Fruit fly (Drosophila melanogaster): Measurements from ENCODE around the gene CG5989.

The CG5989 gene

DNA sequence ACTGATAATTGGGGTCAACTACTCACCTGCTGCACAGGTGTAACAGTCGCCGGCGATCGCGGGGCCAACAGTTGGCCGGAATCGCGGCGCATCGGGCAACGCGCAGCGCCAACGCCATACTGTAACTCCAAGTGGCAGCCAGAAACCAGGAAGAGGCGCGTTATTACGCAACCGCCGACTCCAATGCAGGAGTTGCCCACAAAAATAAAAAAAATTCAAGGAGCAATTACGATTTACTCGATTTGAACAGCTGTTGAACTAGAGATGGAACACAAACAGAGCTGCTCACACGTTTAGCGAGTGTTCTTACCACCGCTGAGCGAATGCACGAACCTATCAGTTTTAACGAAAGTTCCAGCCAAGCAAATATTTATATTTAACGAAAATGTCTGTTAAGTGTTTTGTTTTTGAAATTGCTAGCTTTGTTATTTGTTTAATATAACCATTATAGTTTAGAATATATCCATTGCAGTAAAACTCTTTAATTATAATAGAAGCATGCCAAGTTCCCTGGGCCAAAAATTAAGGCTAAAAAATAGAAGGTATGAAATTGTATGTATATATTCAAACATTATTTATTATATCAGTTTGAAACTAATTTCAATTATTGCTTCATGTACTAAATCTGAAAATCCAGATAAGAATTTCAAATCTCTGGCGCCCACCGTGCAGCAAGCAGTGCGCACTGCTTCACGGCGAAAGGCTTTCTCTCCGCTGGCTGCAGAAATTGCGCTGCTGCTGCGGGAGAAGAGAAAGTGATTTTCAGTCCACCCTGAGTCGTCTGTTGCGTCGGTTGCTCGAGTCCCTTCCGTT, at the start of gene CG5989, which contains the start of gene CG6282:
Gene CG5989, minus strand, starts transcription at position 270 of the 813 bp plus-strand sequence.
Gene CG6282, plus strand, starts transcription at position 778 of the 813 bp plus-strand sequence.
- TF ChIP-seq h (GFP tag; optimal IDR thresholded peaks at IDR 0.05) (no peak), sv (GFP tag; optimal IDR thresholded peaks at IDR 0.05) (peak; percentile 8), Myc (optimal IDR thresholded peaks at IDR 0.05) (peak; percentile 61)

DNA sequence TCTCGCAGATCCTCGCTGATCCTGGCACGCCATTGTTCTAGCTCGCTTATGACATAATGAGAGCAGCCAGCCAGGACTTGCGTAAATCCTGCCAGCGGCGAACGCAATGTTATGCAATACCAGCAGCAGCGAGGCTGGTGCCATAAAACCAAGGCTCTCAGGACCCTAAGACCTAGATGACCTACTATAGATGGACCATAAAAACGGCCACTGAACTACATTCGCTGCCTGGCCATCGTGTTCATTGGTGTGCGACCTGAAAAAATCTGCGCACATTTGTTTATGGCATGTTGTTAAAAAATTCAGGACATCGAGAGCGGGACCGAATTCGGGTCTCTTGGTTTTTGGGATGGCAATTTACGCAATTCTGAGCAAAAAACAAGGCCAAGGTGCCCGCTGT, 49.6 kb upstream of the CG5989 start:
- TF ChIP-seq psq (GFP tag; optimal IDR thresholded peaks at IDR 0.05) (no peak), Rel (GFP tag; optimal IDR thresholded peaks at IDR 0.05) (no peak), Rel (tag; optimal IDR thresholded peaks at IDR 0.05) (no peak), brk (GFP tag; optimal IDR thresholded peaks at IDR 0.05) (no peak), CG9705 (GFP tag; optimal IDR thresholded peaks at IDR 0.05) (no peak), sv (GFP tag; optimal IDR thresholded peaks at IDR 0.05) (no peak), woc (GFP tag; optimal IDR thresholded peaks at IDR 0.05) (no peak), OdsH (GFP tag; optimal IDR thresholded peaks at IDR 0.05) (no peak), dl (GFP tag; optimal IDR thresholded peaks at IDR 0.05; ENCODE audit: insufficient read depth in 1 of 2, partially characterized antibody in 2 of 2) (no peak), Hr83 (GFP tag; optimal IDR thresholded peaks at IDR 0.05; ENCODE audit: poor library complexity, severe bottlenecking) (no peak), Sp1 (GFP tag; optimal IDR thresholded peaks at IDR 0.05) (no peak), foxo (GFP tag; optimal IDR thresholded peaks at IDR 0.05) (no peak), Abd-B (GFP tag; optimal IDR thresholded peaks at IDR 0.05) (no peak), CrebA (GFP tag; optimal IDR thresholded peaks at IDR 0.05; ENCODE audit: borderline replicate concordance) (no peak), CG32264 (GFP tag; optimal IDR thresholded peaks at IDR 0.05) (no peak), usp (GFP tag; optimal IDR thresholded peaks at IDR 0.05) (no peak), Jra (GFP tag; optimal IDR thresholded peaks at IDR 0.05) (no peak), fru (GFP tag; optimal IDR thresholded peaks at IDR 0.05) (no peak), dsf (GFP tag; optimal IDR thresholded peaks at IDR 0.05; ENCODE audit: borderline replicate concordance) (no peak)

DNA sequence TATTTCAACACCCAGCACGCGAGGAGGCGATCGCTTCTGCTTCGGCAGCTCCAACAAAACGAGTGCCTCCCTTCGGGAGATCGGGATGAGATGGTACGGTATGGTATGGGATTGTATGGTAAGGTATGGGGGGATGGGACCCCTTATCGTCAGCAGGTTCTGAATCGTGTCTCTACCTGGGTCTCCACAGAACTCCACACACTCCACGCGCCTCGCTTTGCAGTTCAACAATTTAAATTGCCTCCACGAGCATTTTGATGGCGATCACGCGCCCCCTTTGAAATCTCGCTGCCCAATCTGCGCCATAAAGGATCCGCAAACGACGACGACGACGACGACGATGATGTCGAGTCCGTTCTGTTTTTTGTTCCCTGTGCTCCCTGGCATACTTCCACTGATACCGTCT, 48.6 kb upstream of the CG5989 start:
- TF ChIP-seq sv (GFP tag; optimal IDR thresholded peaks at IDR 0.05) (no peak), rgr (GFP tag; optimal IDR thresholded peaks at IDR 0.05) (no peak), Abd-B (GFP tag; optimal IDR thresholded peaks at IDR 0.05) (no peak), GATAd (GFP tag; optimal IDR thresholded peaks at IDR 0.05) (no peak), Hr83 (GFP tag; optimal IDR thresholded peaks at IDR 0.05; ENCODE audit: poor library complexity, severe bottlenecking) (peak; percentile 20), psq (GFP tag; optimal IDR thresholded peaks at IDR 0.05) (peak; percentile 62), brk (GFP tag; optimal IDR thresholded peaks at IDR 0.05) (no peak), foxo (GFP tag; optimal IDR thresholded peaks at IDR 0.05) (peak in 1 of 2 experiments; percentile 26), usp (GFP tag; optimal IDR thresholded peaks at IDR 0.05) (no peak), br (GFP tag; optimal IDR thresholded peaks at IDR 0.05) (peak; percentile 30), Sp1 (GFP tag; optimal IDR thresholded peaks at IDR 0.05) (peak; percentile 7), Jra (GFP tag; optimal IDR thresholded peaks at IDR 0.05) (peak; percentile 26), Dfd (GFP tag; optimal IDR thresholded peaks at IDR 0.05) (no peak), sage (GFP tag; optimal IDR thresholded peaks at IDR 0.05) (peak; percentile 25), CG32264 (GFP tag; optimal IDR thresholded peaks at IDR 0.05) (no peak), h (GFP tag; optimal IDR thresholded peaks at IDR 0.05) (peak; percentile 67), N (GFP tag; optimal IDR thresholded peaks at IDR 0.05) (no peak), woc (GFP tag; optimal IDR thresholded peaks at IDR 0.05) (peak; percentile 25), Rel (GFP tag; optimal IDR thresholded peaks at IDR 0.05) (peak; percentile 72), Rel (tag; optimal IDR thresholded peaks at IDR 0.05) (no peak), Hr78 (GFP tag; optimal IDR thresholded peaks at IDR 0.05) (no peak), Hnf4 (GFP tag; optimal IDR thresholded peaks at IDR 0.05) (no peak), CrebA (GFP tag; optimal IDR thresholded peaks at IDR 0.05; ENCODE audit: borderline replicate concordance) (no peak), fru (GFP tag; optimal IDR thresholded peaks at IDR 0.05) (no peak)

DNA sequence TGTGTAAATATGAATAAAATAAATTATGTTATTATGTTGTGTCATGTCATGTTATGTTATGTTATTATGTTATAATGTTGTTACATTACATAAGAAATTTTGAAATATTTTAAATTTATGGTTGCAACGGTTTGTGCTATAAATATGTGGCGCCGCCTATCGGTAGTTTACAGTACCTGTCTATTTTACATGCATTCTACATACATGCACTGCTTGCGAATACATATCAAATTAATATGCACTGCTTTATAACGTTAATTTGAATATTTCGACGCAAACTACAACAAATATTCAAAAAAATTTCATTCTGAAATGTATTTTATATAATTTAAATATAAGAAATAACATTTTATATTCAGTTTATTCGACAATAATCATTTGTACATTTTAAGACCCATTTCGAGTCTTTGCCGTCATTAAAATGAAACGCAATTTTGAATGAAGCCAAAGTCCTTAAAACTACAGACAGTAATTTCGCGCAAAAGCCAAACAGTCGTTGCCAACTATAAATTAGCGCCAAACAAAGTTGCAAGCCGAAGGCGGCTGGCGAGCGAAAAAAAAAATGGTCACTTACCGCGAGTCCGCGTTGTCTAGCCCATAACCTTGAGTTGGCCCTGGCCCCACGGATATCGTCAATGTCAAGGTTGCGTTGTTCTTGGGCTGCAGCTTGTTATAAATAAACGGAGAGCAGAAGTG, 48.1 kb upstream of the CG5989 start:
- TF ChIP-seq fru (GFP tag; optimal IDR thresholded peaks at IDR 0.05): peak; percentile 12
- peak; percentile 90 for TF ChIP-seq Myc (optimal IDR thresholded peaks at IDR 0.05)
- no peak for TF ChIP-seq GATAd (GFP tag; optimal IDR thresholded peaks at IDR 0.05)
